Worm (Caenorhabditis elegans) whole organism, young adult: Measurements from ENCODE around the gene snx-13.

Experiments used
- C06A6.2 ChIP-seq: fragments of 200-800 bp; sonication (Bioruptor generic); conservative IDR thresholded peaks from 2 replicates; pipeline ENCODE4 v1.3.6; 2022; ENCODE audit warnings: missing genetic modification characterization, missing compliant biosample characterization
- D2030.7 ChIP-seq: fragments of 200-800 bp; sonication (Bioruptor generic); IDR thresholded peaks from 2 replicates; pipeline ENCODE4 v1.3.6; 2022; ENCODE audit warnings: missing genetic modification reagents, missing genetic modification characterization, missing compliant biosample characterization
- F23B12.7 ChIP-seq: sonication (generic microtip); optimal IDR thresholded peaks from 2 replicates; lab custom pipeline; 2017; ENCODE audit warnings: missing genetic modification characterization, mild to moderate bottlenecking, missing compliant biosample characterization, antibody characterized with exemption, moderate library complexity; ENCODE audit not compliant: insufficient read depth
- F33H1.4 ChIP-seq: fragments of 200-800 bp; sonication (Bioruptor generic); IDR thresholded peaks from 2 replicates; pipeline ENCODE4 v1.3.6; 2022; ENCODE audit warnings: missing genetic modification reagents, missing genetic modification characterization, missing compliant biosample characterization
- F49E8.2 ChIP-seq: sonication (generic microtip); optimal IDR thresholded peaks from 3 replicates; lab custom pipeline; 2017; ENCODE audit warnings: missing genetic modification characterization, mild to moderate bottlenecking, missing compliant biosample characterization, antibody characterized with exemption, moderate library complexity; ENCODE audit not compliant: insufficient read depth
- F55B11.4 ChIP-seq: sonication (generic microtip); optimal IDR thresholded peaks from 2 replicates; lab custom pipeline; 2016; ENCODE audit warnings: missing compliant biosample characterization, missing genetic modification characterization, borderline replicate concordance; ENCODE audit not compliant: insufficient read depth
- F57C9.4 ChIP-seq: sonication (generic microtip); optimal IDR thresholded peaks from 2 replicates; lab custom pipeline; 2017; ENCODE audit warnings: mild to moderate bottlenecking, missing genetic modification characterization, missing compliant biosample characterization
- K11D2.4 ChIP-seq: fragments of 200-800 bp; sonication (Bioruptor generic); IDR thresholded peaks from 2 replicates; pipeline ENCODE4 v1.3.6; 2022; ENCODE audit warnings: missing genetic modification reagents, missing genetic modification characterization, missing compliant biosample characterization
- T26A5.8 ChIP-seq: sonication (generic microtip); optimal IDR thresholded peaks from 2 replicates; lab custom pipeline; 2016; ENCODE audit warnings: missing genetic modification characterization, missing compliant biosample characterization
- Y53G8AR.9 ChIP-seq: fragments of 200-800 bp; sonication (Bioruptor generic); conservative IDR thresholded peaks from 2 replicates; pipeline ENCODE4 v1.3.6; 2022; ENCODE audit warnings: missing genetic modification reagents, missing genetic modification characterization, missing compliant biosample characterization
- Y95B8A.8 ChIP-seq: fragments of 200-800 bp; sonication (Bioruptor generic); IDR thresholded peaks from 2 replicates; pipeline ENCODE4 v1.3.6; 2022; ENCODE audit warnings: missing genetic modification reagents, missing genetic modification characterization, missing compliant biosample characterization
- aptf-2 ChIP-seq: fragments of 200-800 bp; sonication (Bioruptor generic); conservative IDR thresholded peaks from 2 replicates; pipeline ENCODE4 v1.3.6; 2022; ENCODE audit warnings: missing genetic modification reagents, missing genetic modification characterization, missing compliant biosample characterization
- atf-7 ChIP-seq: sonication (generic microtip); optimal IDR thresholded peaks from 2 replicates; lab custom pipeline; 2017; ENCODE audit warnings: mild to moderate bottlenecking, missing genetic modification characterization, missing compliant biosample characterization
- attf-6 ChIP-seq: fragments of 200-800 bp; sonication (Bioruptor generic); IDR thresholded peaks from 2 replicates; pipeline ENCODE4 v1.3.6; 2022; ENCODE audit warnings: missing genetic modification reagents, missing genetic modification characterization, missing compliant biosample characterization
- ccch-3 ChIP-seq: fragments of 200-800 bp; sonication (Bioruptor generic); optimal IDR thresholded peaks from 2 replicates; lab custom pipeline; 2018; ENCODE audit warnings: mild to moderate bottlenecking, missing genetic modification characterization, missing compliant biosample characterization
- cebp-2 ChIP-seq: fragments of 200-800 bp; sonication (Bioruptor generic); IDR thresholded peaks from 2 replicates; pipeline ENCODE4 v1.3.6; 2022; ENCODE audit warnings: missing genetic modification characterization, missing compliant biosample characterization
- ceh-100 ChIP-seq: fragments of 200-800 bp; sonication (Bioruptor generic); IDR thresholded peaks from 2 replicates; pipeline ENCODE4 v1.3.6; 2022; ENCODE audit warnings: missing genetic modification reagents, missing genetic modification characterization, missing compliant biosample characterization
- ceh-58 ChIP-seq: fragments of 200-800 bp; sonication (Bioruptor generic); IDR thresholded peaks from 2 replicates; pipeline ENCODE4 v1.3.6; 2022; ENCODE audit warnings: missing genetic modification characterization, missing compliant biosample characterization
- ceh-91 ChIP-seq: fragments of 200-800 bp; sonication (Bioruptor generic); IDR thresholded peaks from 2 replicates; pipeline ENCODE4 v1.3.6; 2022; ENCODE audit warnings: missing genetic modification reagents, missing genetic modification characterization, missing compliant biosample characterization
- die-1 ChIP-seq: sonication (generic microtip); optimal IDR thresholded peaks from 2 replicates; lab custom pipeline; 2016; ENCODE audit warnings: missing genotype, mild to moderate bottlenecking, missing genetic modification characterization, missing compliant biosample characterization
- dpl-1 ChIP-seq: fragments of 150-350 bp; optimal IDR thresholded peaks from 2 replicates; lab custom pipeline; 2014; ENCODE audit warnings: missing biosample characterization, missing genetic modification reagents, missing genetic modification characterization
- efl-1 ChIP-seq: fragments of 150-350 bp; optimal IDR thresholded peaks from 2 replicates; lab custom pipeline; 2014; ENCODE audit warnings: missing biosample characterization, missing genetic modification reagents, missing genetic modification characterization
- egl-18 ChIP-seq: fragments of 200-800 bp; sonication (Bioruptor generic); IDR thresholded peaks from 2 replicates; pipeline ENCODE4 v1.3.6; 2022; ENCODE audit warnings: missing genetic modification reagents, missing genetic modification characterization, missing compliant biosample characterization
- egrh-3 ChIP-seq: fragments of 200-800 bp; sonication (Bioruptor generic); IDR thresholded peaks from 2 replicates; pipeline ENCODE4 v1.3.6; 2022; ENCODE audit warnings: missing genetic modification reagents, missing genetic modification characterization, missing compliant biosample characterization
- gei-17 ChIP-seq: fragments of 200-800 bp; sonication (Bioruptor generic); optimal IDR thresholded peaks from 2 replicates; lab custom pipeline; 2018; ENCODE audit warnings: mild to moderate bottlenecking, missing genetic modification characterization, missing compliant biosample characterization
- hsf-1 ChIP-seq: fragments of 200-800 bp; sonication (Bioruptor generic); IDR thresholded peaks from 2 replicates; pipeline ENCODE4 v1.3.6; 2022; ENCODE audit warnings: missing genetic modification reagents, missing genetic modification characterization, missing compliant biosample characterization
- lag-1 ChIP-seq: fragments of 200-800 bp; sonication (Bioruptor generic); IDR thresholded peaks from 2 replicates; pipeline ENCODE4 v1.3.6; 2022; ENCODE audit warnings: missing genetic modification reagents, missing genetic modification characterization, missing compliant biosample characterization
- let-526 ChIP-seq: fragments of 200-800 bp; sonication (Bioruptor generic); IDR thresholded peaks from 2 replicates; pipeline ENCODE4 v1.3.6; 2022; ENCODE audit warnings: missing genetic modification reagents, missing genetic modification characterization, missing compliant biosample characterization
- let-607 ChIP-seq, 2 experiments: fragments of 200-800 bp in 1 of 2; sonication (Bioruptor generic) in 1 of 2; sonication (generic microtip) in 1 of 2; optimal IDR thresholded peaks; 2 replicates each; lab custom pipeline; 2016 to 2018; ENCODE audit warnings: mild to moderate bottlenecking in 2 of 2, missing compliant biosample characterization in 2 of 2, missing genetic modification characterization in 2 of 2, moderate library complexity in 2 of 2, missing genotype in 1 of 2
- lin-26 ChIP-seq: fragments of 200-800 bp; sonication (Bioruptor generic); IDR thresholded peaks from 2 replicates; pipeline ENCODE4 v1.3.6; 2022; ENCODE audit warnings: missing genetic modification reagents, missing genetic modification characterization, missing compliant biosample characterization
- lin-40 ChIP-seq: sonication (generic microtip); optimal IDR thresholded peaks from 2 replicates; lab custom pipeline; 2016; ENCODE audit warnings: missing genetic modification characterization, mild to moderate bottlenecking, missing compliant biosample characterization, missing genotype, missing genetic modification reagents
- lsy-27 ChIP-seq: sonication (generic microtip); optimal IDR thresholded peaks from 2 replicates; lab custom pipeline; 2017; ENCODE audit warnings: missing genetic modification characterization, mild to moderate bottlenecking, missing compliant biosample characterization, antibody characterized with exemption, missing genotype, borderline replicate concordance; ENCODE audit not compliant: insufficient read depth
- madf-6 ChIP-seq: fragments of 200-800 bp; sonication (Bioruptor generic); IDR thresholded peaks from 2 replicates; pipeline ENCODE4 v1.3.6; 2022; ENCODE audit warnings: missing genetic modification reagents, missing genetic modification characterization, missing compliant biosample characterization
- nfyb-1 ChIP-seq: fragments of 200-800 bp; sonication (Bioruptor generic); IDR thresholded peaks from 2 replicates; pipeline ENCODE4 v1.3.6; 2022; ENCODE audit warnings: missing genetic modification reagents, missing genetic modification characterization, missing compliant biosample characterization
- nhr-120 ChIP-seq: fragments of 200-800 bp; sonication (Bioruptor generic); IDR thresholded peaks from 2 replicates; pipeline ENCODE4 v1.3.6; 2022; ENCODE audit warnings: missing genetic modification characterization, missing compliant biosample characterization
- nhr-27 ChIP-seq: fragments of 200-800 bp; sonication (Bioruptor generic); optimal IDR thresholded peaks from 2 replicates; lab custom pipeline; 2018; ENCODE audit warnings: mild to moderate bottlenecking, missing genetic modification characterization, moderate library complexity, missing compliant biosample characterization
- repo-1 ChIP-seq: sonication (generic microtip); optimal IDR thresholded peaks from 2 replicates; lab custom pipeline; 2017; ENCODE audit warnings: mild to moderate bottlenecking, missing genetic modification characterization, missing compliant biosample characterization
- snpc-3.4 ChIP-seq: sonication (generic microtip); optimal IDR thresholded peaks from 2 replicates; lab custom pipeline; 2017; ENCODE audit warnings: missing genetic modification characterization, mild to moderate bottlenecking, missing compliant biosample characterization, antibody characterized with exemption, moderate library complexity, missing genotype, missing genetic modification reagents
- snpc-4 ChIP-seq, 5 experiments: fragments of 150-350 bp in 1 of 5; sonication (generic microtip) in 4 of 5; optimal IDR thresholded peaks; 2 replicates each; lab custom pipeline; 2014 to 2018; ENCODE audit warnings: missing genetic modification characterization in 5 of 5, missing biosample characterization in 3 of 5, antibody characterized with exemption in 2 of 5, mild to moderate bottlenecking in 2 of 5, missing compliant biosample characterization in 2 of 5, missing genotype in 2 of 5, moderate library complexity in 2 of 5, missing genetic modification reagents in 1 of 5
- tbx-9 ChIP-seq: sonication (generic microtip); optimal IDR thresholded peaks from 2 replicates; lab custom pipeline; 2016; ENCODE audit warnings: borderline replicate concordance, missing genetic modification characterization, inconsistent platforms, missing compliant biosample characterization
- zfh-2 ChIP-seq: fragments of 200-800 bp; sonication (Bioruptor generic); conservative IDR thresholded peaks from 2 replicates; pipeline ENCODE4 v1.3.6; 2022; ENCODE audit warnings: missing genetic modification reagents, missing genetic modification characterization, missing compliant biosample characterization
- ztf-22 ChIP-seq: fragments of 200-800 bp; sonication (Bioruptor generic); optimal IDR thresholded peaks from 2 replicates; lab custom pipeline; 2018; ENCODE audit warnings: mild to moderate bottlenecking, missing genetic modification characterization, moderate library complexity, missing compliant biosample characterization
- ztf-6 ChIP-seq: fragments of 200-800 bp; sonication (Bioruptor generic); IDR thresholded peaks from 2 replicates; pipeline ENCODE4 v1.3.6; 2022; ENCODE audit warnings: missing genetic modification reagents, missing genetic modification characterization, missing compliant biosample characterization

The snx-13 gene

ce11 chrIV:17108200-17108599 lies 21.0 kb upstream of the snx-13 start:
- no peak for TF ChIP-seq nhr-27
- TF ChIP-seq efl-1 = no peak
- TF ChIP-seq attf-6 (GFP tag; lab: Robert Waterston, UW) = 0 out of 2 replicates have a peak, but pooled peaks have one; percentile 12
- TF ChIP-seq ceh-91 (GFP tag; lab: Robert Waterston, UW) = no peak
- no peak for TF ChIP-seq snpc-4 (GFP tag; optimal IDR thresholded peaks at IDR 0.05; lab: Kevin White, UChicago)
- peak in 1 of 4 experiments; percentile 6 for TF ChIP-seq snpc-4 (tag; optimal IDR thresholded peaks at IDR 0.05; lab: Kevin White, UChicago)
- no peak for TF ChIP-seq ztf-6 (GFP tag; lab: Robert Waterston, UW)
- TF ChIP-seq lsy-27 (tag; lab: Kevin White, UChicago) = no peak
- no peak for TF ChIP-seq tbx-9 (tag; lab: Kevin White, UChicago)
- TF ChIP-seq Y53G8AR.9 = 0 out of 2 replicates have a peak, but pooled peaks have one; percentile 8
- no peak for TF ChIP-seq let-607 (tag; optimal IDR thresholded peaks at IDR 0.05; lab: Kevin White, UChicago)
- TF ChIP-seq F55B11.4 = no peak
- no peak for TF ChIP-seq lag-1 (GFP tag; lab: Robert Waterston, UW)
- TF ChIP-seq ceh-100 (GFP tag; lab: Robert Waterston, UW) = peak; percentile 74
- no peak for TF ChIP-seq Y95B8A.8 (GFP tag; lab: Robert Waterston, UW)
- TF ChIP-seq die-1 (tag; lab: Kevin White, UChicago) = no peak
- no peak for TF ChIP-seq lin-40 (tag; lab: Kevin White, UChicago)
- no peak for TF ChIP-seq F23B12.7 (tag; lab: Kevin White, UChicago)
- TF ChIP-seq F33H1.4 = no peak
- no peak for TF ChIP-seq nhr-120 (GFP tag; lab: Robert Waterston, UW)
- TF ChIP-seq madf-6 (GFP tag; lab: Robert Waterston, UW) = no peak
- TF ChIP-seq ztf-22 (GFP tag; lab: Kevin White, UChicago) = no peak
- peak; percentile 29; the same call in 1 of the 2 replicates for TF ChIP-seq D2030.7 (GFP tag; lab: Robert Waterston, UW)
- no peak for TF ChIP-seq C06A6.2 (GFP tag; lab: Robert Waterston, UW)
- TF ChIP-seq dpl-1 = no peak
- TF ChIP-seq T26A5.8 = no peak
- TF ChIP-seq lin-26 (GFP tag; lab: Robert Waterston, UW) = no peak
- TF ChIP-seq aptf-2 (GFP tag; lab: Robert Waterston, UW) = no peak

DNA sequence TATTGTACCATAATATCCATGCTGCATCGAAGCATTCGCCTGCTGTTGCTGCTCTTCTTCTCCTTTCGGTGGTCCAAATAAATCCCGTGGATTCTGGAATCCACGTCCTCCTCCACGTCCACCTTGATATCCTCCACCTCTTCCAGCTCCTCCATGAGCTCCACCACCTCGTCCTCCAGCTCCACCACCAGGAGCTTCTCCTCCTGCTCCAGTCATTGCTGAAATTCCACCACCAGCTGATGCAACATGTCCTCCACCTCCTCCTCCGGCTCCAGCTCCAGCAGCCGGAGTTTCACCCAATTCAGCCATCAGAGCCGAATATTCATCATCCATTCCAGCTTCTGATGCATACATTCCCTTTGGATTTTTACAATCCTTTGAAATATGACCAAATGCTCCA lies 18.3 kb upstream of the snx-13 start:
- TF ChIP-seq ccch-3 (GFP tag; lab: Kevin White, UChicago) (no peak), cebp-2 (GFP tag; lab: Robert Waterston, UW) (0 out of 2 replicates have a peak, but pooled peaks have one; percentile 22), gei-17 (GFP tag; lab: Kevin White, UChicago) (no peak), repo-1 (tag; lab: Kevin White, UChicago) (peak; percentile 39), egrh-3 (GFP tag; lab: Robert Waterston, UW) (peak; percentile 70; the same call in 1 of the 2 replicates), lag-1 (GFP tag; lab: Robert Waterston, UW) (no peak), zfh-2 (GFP tag; lab: Robert Waterston, UW) (peak; percentile 81)

DNA sequence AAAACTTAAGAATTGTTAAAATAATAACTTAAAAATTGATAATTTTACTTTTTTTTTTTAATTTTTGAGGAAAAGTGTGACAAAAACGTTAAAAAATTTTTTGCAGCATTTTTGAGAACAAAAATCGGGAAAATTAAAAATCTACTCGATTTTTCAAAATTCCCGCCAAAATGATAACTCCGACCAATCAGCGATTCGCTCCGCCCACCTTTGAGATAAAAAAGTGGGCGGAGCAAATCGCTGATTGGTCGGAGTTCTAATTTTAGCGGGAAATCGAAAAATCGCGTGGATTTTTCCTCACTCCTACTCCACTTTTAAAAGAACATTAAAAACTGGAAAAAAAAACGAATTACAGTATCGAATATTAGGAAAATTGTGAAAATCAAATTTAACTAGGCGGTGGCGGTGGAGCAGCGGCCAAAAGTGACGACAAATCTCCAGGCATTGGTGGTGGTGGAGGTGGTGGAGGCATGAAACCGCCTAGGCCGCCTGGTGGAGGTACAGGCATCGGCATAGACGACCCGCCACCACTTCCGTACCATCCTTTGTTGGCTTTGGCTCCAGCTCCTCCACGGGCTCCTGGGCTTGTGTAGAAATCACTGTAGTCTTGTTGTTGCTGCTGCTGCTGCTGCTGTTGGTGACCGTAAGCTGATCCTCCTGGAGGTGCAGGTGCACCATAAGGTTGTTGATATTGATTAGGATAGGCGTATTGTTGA lies 17.1 kb upstream of the snx-13 start:
- TF ChIP-seq snpc-4 (GFP tag; optimal IDR thresholded peaks at IDR 0.05; lab: Kevin White, UChicago) (no peak), snpc-4 (tag; optimal IDR thresholded peaks at IDR 0.05; lab: Kevin White, UChicago) (peak in 1 of 4 experiments; percentile 21), ceh-58 (GFP tag; lab: Robert Waterston, UW) (no peak), nfyb-1 (GFP tag; lab: Robert Waterston, UW) (peak; percentile 68), snpc-3.4 (tag; lab: Kevin White, UChicago) (no peak), egl-18 (GFP tag; lab: Robert Waterston, UW) (no peak), Y53G8AR.9 (no peak), zfh-2 (GFP tag; lab: Robert Waterston, UW) (peak; percentile 76), egrh-3 (GFP tag; lab: Robert Waterston, UW) (peak; percentile 35; the same call in 1 of the 2 replicates), F57C9.4 (tag; lab: Kevin White, UChicago) (no peak), let-526 (GFP tag; lab: Robert Waterston, UW) (no peak), K11D2.4 (GFP tag; lab: Robert Waterston, UW) (no peak), atf-7 (tag; lab: Kevin White, UChicago) (no peak), F49E8.2 (tag; lab: Kevin White, UChicago) (no peak), hsf-1 (GFP tag; lab: Robert Waterston, UW) (no peak), F55B11.4 (no peak)
